Worm (Caenorhabditis elegans) whole organism, L3 larva: ENCODE data around the gene T25B9.2.

Source experiments
- R02D3.7 ChIP-seq: fragments of 150-350 bp; optimal IDR thresholded peaks from 2 replicates; lab custom pipeline; 2014; ENCODE audit warnings: missing biosample characterization, missing genetic modification characterization
- ZK546.5 ChIP-seq: sonication (generic microtip); optimal IDR thresholded peaks from 2 replicates; lab custom pipeline; 2017; ENCODE audit warnings: missing biosample characterization, missing genetic modification characterization
- aly-2 ChIP-seq: fragments of 150-350 bp; optimal IDR thresholded peaks from 2 replicates; lab custom pipeline; 2014; ENCODE audit warnings: missing biosample characterization, missing genetic modification characterization
- ama-1 ChIP-seq: fragments of 150-350 bp; optimal IDR thresholded peaks from 2 replicates; lab custom pipeline; 2018
- ceh-82 ChIP-seq: fragments of 150-350 bp; optimal IDR thresholded peaks from 2 replicates; lab custom pipeline; 2014; ENCODE audit warnings: missing biosample characterization, missing genetic modification characterization
- egl-27 ChIP-seq: sonication (generic microtip); optimal IDR thresholded peaks from 4 replicates; lab custom pipeline; 2017; ENCODE audit warnings: missing biosample characterization, missing genetic modification reagents, missing genetic modification characterization
- egl-5 ChIP-seq: fragments of 150-350 bp; optimal IDR thresholded peaks from 2 replicates; lab custom pipeline; 2017; ENCODE audit warnings: missing biosample characterization, missing genetic modification reagents, missing genetic modification characterization, inconsistent platforms
- elt-2 ChIP-seq: sonication (generic microtip); optimal IDR thresholded peaks from 2 replicates; lab custom pipeline; 2016; ENCODE audit warnings: missing genetic modification reagents, mild to moderate bottlenecking, missing genetic modification characterization, missing compliant biosample characterization
- elt-3 ChIP-seq, 3 experiments: fragments of 150-350 bp in 1 of 3; sonication (generic microtip) in 2 of 3; optimal IDR thresholded peaks; 2 replicates in 2 of 3; 4 replicates in 1 of 3; lab custom pipeline; 2014 to 2017; ENCODE audit warnings: missing biosample characterization in 3 of 3, missing genetic modification characterization in 3 of 3
- eor-1 ChIP-seq, 2 experiments: fragments of 150-350 bp; optimal IDR thresholded peaks; 2 replicates each; lab custom pipeline; 2014 to 2018; ENCODE audit warnings: missing biosample characterization in 2 of 2, missing genetic modification characterization in 2 of 2
- fkh-10 ChIP-seq: sonication (generic microtip); optimal IDR thresholded peaks from 2 replicates; lab custom pipeline; 2017; ENCODE audit warnings: missing biosample characterization, missing genetic modification reagents, missing genetic modification characterization
- fkh-2 ChIP-seq: fragments of 150-350 bp; optimal IDR thresholded peaks from 2 replicates; lab custom pipeline; 2014; ENCODE audit warnings: missing biosample characterization, missing genetic modification reagents, missing genetic modification characterization
- jun-1 ChIP-seq: fragments of 150-350 bp; optimal IDR thresholded peaks from 2 replicates; lab custom pipeline; 2014; ENCODE audit warnings: missing biosample characterization, missing genetic modification reagents, missing genetic modification characterization
- lin-15B ChIP-seq: fragments of 150-350 bp; optimal IDR thresholded peaks from 2 replicates; lab custom pipeline; 2014; ENCODE audit warnings: missing biosample characterization, missing genetic modification characterization
- lsy-12 ChIP-seq: sonication (generic microtip); optimal IDR thresholded peaks from 2 replicates; lab custom pipeline; 2016; ENCODE audit warnings: mild to moderate bottlenecking, missing genetic modification characterization, missing compliant biosample characterization
- mml-1 ChIP-seq: fragments of 150-350 bp; sonication (generic microtip); optimal IDR thresholded peaks from 3 replicates; lab custom pipeline; 2014; ENCODE audit warnings: missing biosample characterization, missing genetic modification characterization
- nfya-1 ChIP-seq: sonication (generic microtip); optimal IDR thresholded peaks from 2 replicates; lab custom pipeline; 2017; ENCODE audit warnings: missing genetic modification characterization, mild to moderate bottlenecking, missing compliant biosample characterization, antibody characterized with exemption, moderate library complexity; ENCODE audit not compliant: insufficient read depth
- nhr-11 ChIP-seq: fragments of 150-350 bp; optimal IDR thresholded peaks from 2 replicates; lab custom pipeline; 2014; ENCODE audit warnings: missing biosample characterization, missing genetic modification characterization
- nhr-12 ChIP-seq: fragments of 150-350 bp; optimal IDR thresholded peaks from 2 replicates; lab custom pipeline; 2014; ENCODE audit warnings: missing biosample characterization, missing genetic modification characterization
- nhr-23 ChIP-seq: fragments of 150-350 bp; optimal IDR thresholded peaks from 2 replicates; lab custom pipeline; 2014; ENCODE audit warnings: missing biosample characterization, missing genetic modification reagents, missing genetic modification characterization
- nhr-25 ChIP-seq: sonication (generic microtip); optimal IDR thresholded peaks from 2 replicates; lab custom pipeline; 2017; ENCODE audit warnings: missing biosample characterization, missing genetic modification characterization
- nhr-28 ChIP-seq: fragments of 150-350 bp; optimal IDR thresholded peaks from 2 replicates; lab custom pipeline; 2014; ENCODE audit warnings: missing biosample characterization, missing genetic modification characterization
- nhr-43 ChIP-seq: sonication (generic microtip); optimal IDR thresholded peaks from 2 replicates; lab custom pipeline; 2016; ENCODE audit warnings: mild to moderate bottlenecking, missing genetic modification characterization, missing compliant biosample characterization; ENCODE audit not compliant: poor library complexity, severe bottlenecking
- nhr-67 ChIP-seq: fragments of 150-350 bp; optimal IDR thresholded peaks from 2 replicates; lab custom pipeline; 2014; ENCODE audit warnings: missing biosample characterization, missing genetic modification characterization
- nhr-76 ChIP-seq: fragments of 150-350 bp; sonication (generic microtip); optimal IDR thresholded peaks from 5 replicates; lab custom pipeline; 2014; ENCODE audit warnings: missing biosample characterization, missing genetic modification characterization
- pha-4 ChIP-seq: fragments of 150-350 bp; optimal IDR thresholded peaks from 2 replicates; lab custom pipeline; 2014; ENCODE audit warnings: missing biosample characterization, missing genetic modification reagents, missing genetic modification characterization
- pqm-1 ChIP-seq: fragments of 150-350 bp; optimal IDR thresholded peaks from 2 replicates; lab custom pipeline; 2017; ENCODE audit warnings: missing biosample characterization, missing genetic modification characterization, inconsistent platforms
- sea-2 ChIP-seq: fragments of 150-350 bp; sonication (generic microtip); optimal IDR thresholded peaks from 4 replicates; lab custom pipeline; 2014; ENCODE audit warnings: missing biosample characterization, missing genetic modification reagents, missing genetic modification characterization
- snpc-4 ChIP-seq: fragments of 150-350 bp; optimal IDR thresholded peaks from 2 replicates; lab custom pipeline; 2014; ENCODE audit warnings: missing biosample characterization, missing genetic modification characterization
- tbx-2 ChIP-seq: sonication (generic microtip); optimal IDR thresholded peaks from 2 replicates; lab custom pipeline; 2016; ENCODE audit warnings: mild to moderate bottlenecking, missing genetic modification characterization, missing compliant biosample characterization
- unc-62 ChIP-seq: fragments of 150-350 bp; sonication (generic microtip); optimal IDR thresholded peaks from 4 replicates; lab custom pipeline; 2014; ENCODE audit warnings: missing biosample characterization, missing genetic modification reagents, missing genetic modification characterization
- zag-1 ChIP-seq: fragments of 150-350 bp; optimal IDR thresholded peaks from 2 replicates; lab custom pipeline; 2014; ENCODE audit warnings: missing biosample characterization, missing genetic modification characterization
- ztf-4 ChIP-seq: fragments of 150-350 bp; optimal IDR thresholded peaks from 2 replicates; lab custom pipeline; 2014; ENCODE audit warnings: missing biosample characterization, missing genetic modification characterization

The T25B9.2 gene

ce11 chrIV:10773811-10774210 is 22.2 kb upstream of the T25B9.2 start, which contains the start of gene inpp-1:
Gene inpp-1, minus strand, starts transcription at chrIV:10773911.
- TF ChIP-seq snpc-4 = no peak
- TF ChIP-seq nhr-67 (tag; lab: Kevin White, UChicago) = no peak
- no peak for TF ChIP-seq R02D3.7 (tag; lab: Kevin White, UChicago)
- TF ChIP-seq sea-2 (GFP tag; lab: Kevin White, UChicago) = no peak
- no peak for TF ChIP-seq egl-5 (tag; lab: Kevin White, UChicago)
- no peak for TF ChIP-seq egl-27 (tag; lab: Kevin White, UChicago)

DNA sequence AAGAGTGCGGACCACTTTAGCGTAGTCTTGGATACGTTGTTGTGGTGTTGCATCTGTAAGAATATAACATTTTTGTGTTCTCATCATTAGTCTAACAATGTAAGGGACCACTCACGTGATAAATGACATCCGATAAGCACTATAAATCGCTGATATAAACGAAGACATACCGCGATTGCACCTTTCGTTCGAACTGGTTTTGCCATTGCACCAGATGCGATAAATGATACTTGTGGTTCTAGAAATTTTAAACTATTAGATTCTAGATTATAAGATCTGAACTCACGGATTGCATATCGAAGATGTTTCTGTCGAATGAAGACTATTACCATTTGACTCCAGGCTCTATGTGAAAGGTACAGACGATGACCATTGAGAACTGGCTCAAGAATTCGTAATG is 19.7 kb upstream of the T25B9.2 start:
- TF ChIP-seq egl-5 (tag; lab: Kevin White, UChicago) = no peak
- no peak for TF ChIP-seq elt-2 (tag; lab: Kevin White, UChicago)
- no peak for TF ChIP-seq nhr-12
- TF ChIP-seq tbx-2 = no peak

DNA sequence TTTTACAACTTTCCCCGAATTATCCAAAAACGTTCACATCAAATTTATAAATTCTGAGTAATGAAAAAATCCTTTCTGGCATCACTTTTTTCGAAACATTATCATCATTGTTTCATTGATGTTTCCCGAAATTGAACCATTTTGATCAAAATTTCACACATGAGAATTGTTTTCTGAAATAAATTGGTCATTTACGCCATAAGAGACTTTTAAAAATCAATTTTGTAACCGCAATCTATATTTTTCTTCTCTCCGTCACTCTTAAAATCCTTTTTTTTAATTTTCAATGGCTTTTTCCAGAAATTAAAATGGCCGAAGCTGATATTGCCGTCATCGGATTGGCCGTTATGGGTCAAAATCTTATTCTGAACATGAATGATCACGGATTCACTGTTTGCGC is 17.7 kb upstream of the T25B9.2 start, which contains the start of gene T25B9.9:
T25B9.9 (plus strand) TSS at position 301 of the 400 bp plus-strand sequence.
- TF ChIP-seq nhr-28 (tag; lab: Kevin White, UChicago) = no peak
- TF ChIP-seq snpc-4 = no peak
- TF ChIP-seq mml-1 (tag; lab: Kevin White, UChicago) = no peak
- no peak for TF ChIP-seq jun-1 (tag; lab: Kevin White, UChicago)
- TF ChIP-seq pha-4 = no peak
- no peak for TF ChIP-seq aly-2
- TF ChIP-seq elt-2 (tag; lab: Kevin White, UChicago) = no peak

- TF ChIP-seq fkh-10 (GFP tag; lab: Kevin White, UChicago) = peak; percentile 3
- no peak for TF ChIP-seq eor-1 (tag; optimal IDR thresholded peaks at IDR 0.05; lab: Kevin White, UChicago)
- no peak for TF ChIP-seq zag-1
- TF ChIP-seq pqm-1 (tag; lab: Kevin White, UChicago) = no peak
- TF ChIP-seq nhr-12 = no peak
- TF ChIP-seq unc-62 = no peak
These were observed 16.6 kb upstream of the T25B9.2 start, which contains the start of gene T25B9.8 for ce11 chrIV:10768146-10768636. Gene T25B9.8, minus strand, starts transcription at chrIV:10768196.

ce11 chrIV:10766071-10766470 is 14.4 kb upstream of the T25B9.2 start:
- TF ChIP-seq nhr-76 (no peak), nhr-25 (no peak), nhr-43 (tag; lab: Kevin White, UChicago) (no peak), sea-2 (GFP tag; lab: Kevin White, UChicago) (no peak), nhr-11 (tag; lab: Kevin White, UChicago) (no peak), nfya-1 (no peak), elt-3 (tag; optimal IDR thresholded peaks at IDR 0.05; lab: Kevin White, UChicago) (no peak), lin-15B (tag; lab: Kevin White, UChicago) (no peak), jun-1 (tag; lab: Kevin White, UChicago) (no peak), pqm-1 (tag; lab: Kevin White, UChicago) (no peak), egl-5 (tag; lab: Kevin White, UChicago) (no peak), ztf-4 (tag; lab: Kevin White, UChicago) (no peak), nhr-23 (no peak), ama-1 (lab: Kevin White, UChicago) (no peak), nhr-67 (tag; lab: Kevin White, UChicago) (no peak), ceh-82 (tag; lab: Kevin White, UChicago) (no peak), fkh-2 (no peak), ZK546.5 (tag; lab: Kevin White, UChicago) (no peak), eor-1 (tag; optimal IDR thresholded peaks at IDR 0.05; lab: Kevin White, UChicago) (no peak)

DNA sequence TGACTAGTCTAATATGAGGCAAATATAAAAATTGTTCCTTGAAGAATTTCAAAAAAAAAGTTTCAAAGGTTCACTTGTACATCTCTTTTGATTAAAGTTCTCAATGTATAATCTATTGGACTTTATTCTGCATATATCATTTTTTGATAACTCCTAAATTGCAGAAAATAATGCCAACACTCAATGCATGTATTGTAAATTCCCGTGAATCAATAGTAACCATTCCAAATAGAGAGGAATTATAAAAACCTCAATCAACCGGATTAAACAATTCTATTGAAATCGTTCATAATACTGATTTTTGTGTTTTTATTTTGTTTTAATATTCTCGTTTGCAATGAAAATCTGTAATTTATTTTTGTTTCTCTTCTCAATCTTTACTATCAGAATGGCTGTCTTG is 13.4 kb upstream of the T25B9.2 start, which contains the start of gene T25B9.12:
T25B9.12 (plus strand) TSS at position 301 of the 400 bp plus-strand sequence.
- no peak for TF ChIP-seq lsy-12 (tag; lab: Kevin White, UChicago)
